Worm (Caenorhabditis elegans) whole organism, late embryonic: ENCODE data around the gene dhs-26.

ENCODE experiments used
- C08G9.2 ChIP-seq: sonication (generic microtip); optimal IDR thresholded peaks from 2 replicates; lab custom pipeline; 2016; ENCODE audit warnings: mild to moderate bottlenecking, missing genetic modification characterization, moderate library complexity, missing compliant biosample characterization
- F13H6.1 ChIP-seq: sonication (generic microtip); optimal IDR thresholded peaks from 2 replicates; lab custom pipeline; 2016; ENCODE audit warnings: missing genetic modification characterization, missing compliant biosample characterization
- K09A11.1 ChIP-seq: sonication (generic microtip); optimal IDR thresholded peaks from 2 replicates; lab custom pipeline; 2017; ENCODE audit warnings: antibody characterized with exemption, mild to moderate bottlenecking, missing genetic modification characterization, missing compliant biosample characterization; ENCODE audit not compliant: insufficient read depth
- T23F11.4 ChIP-seq: fragments of 200-800 bp; sonication (Bioruptor generic); optimal IDR thresholded peaks from 2 replicates; lab custom pipeline; 2018; ENCODE audit warnings: mild to moderate bottlenecking, missing genetic modification characterization, missing compliant biosample characterization
- Y22D7AL.16 ChIP-seq: sonication (generic microtip); optimal IDR thresholded peaks from 2 replicates; lab custom pipeline; 2016; ENCODE audit warnings: missing genetic modification characterization, missing compliant biosample characterization
- ama-1 ChIP-seq: fragments of 150-350 bp; optimal IDR thresholded peaks from 2 replicates; lab custom pipeline; 2014
- ceh-14 ChIP-seq: sonication (generic microtip); optimal IDR thresholded peaks from 2 replicates; lab custom pipeline; 2016; ENCODE audit warnings: missing genotype, missing genetic modification characterization, missing compliant biosample characterization
- ceh-18 ChIP-seq: sonication (generic microtip); optimal IDR thresholded peaks from 2 replicates; lab custom pipeline; 2016; ENCODE audit warnings: missing genetic modification characterization, missing compliant biosample characterization
- ceh-2 ChIP-seq: sonication (generic microtip); optimal IDR thresholded peaks from 2 replicates; lab custom pipeline; 2016; ENCODE audit warnings: missing genotype, missing genetic modification characterization, missing compliant biosample characterization
- ceh-24 ChIP-seq: sonication (generic microtip); optimal IDR thresholded peaks from 2 replicates; lab custom pipeline; 2016; ENCODE audit warnings: mild to moderate bottlenecking, missing genetic modification characterization, missing compliant biosample characterization
- ceh-30 ChIP-seq: fragments of 150-350 bp; optimal IDR thresholded peaks from 2 replicates; lab custom pipeline; 2014; ENCODE audit warnings: missing biosample characterization, missing genetic modification characterization
- ceh-34 ChIP-seq: sonication (generic microtip); optimal IDR thresholded peaks from 2 replicates; lab custom pipeline; 2016; ENCODE audit warnings: mild to moderate bottlenecking, missing genetic modification characterization, missing compliant biosample characterization
- ceh-48 ChIP-seq: sonication (generic microtip); optimal IDR thresholded peaks from 2 replicates; lab custom pipeline; 2016; ENCODE audit warnings: missing genetic modification characterization, inconsistent platforms, missing compliant biosample characterization
- che-1 ChIP-seq: sonication (generic microtip); optimal IDR thresholded peaks from 2 replicates; lab custom pipeline; 2016; ENCODE audit warnings: mild to moderate bottlenecking, missing genetic modification characterization, missing compliant biosample characterization
- dve-1 ChIP-seq: sonication (generic microtip); optimal IDR thresholded peaks from 2 replicates; lab custom pipeline; 2017; ENCODE audit warnings: antibody characterized with exemption, mild to moderate bottlenecking, missing genetic modification characterization, missing compliant biosample characterization
- elt-2 ChIP-seq: sonication (generic microtip); optimal IDR thresholded peaks from 2 replicates; lab custom pipeline; 2016; ENCODE audit warnings: missing genetic modification reagents, missing genetic modification characterization, missing compliant biosample characterization
- ets-4 ChIP-seq: sonication (generic microtip); optimal IDR thresholded peaks from 2 replicates; lab custom pipeline; 2016; ENCODE audit warnings: missing genetic modification characterization, missing compliant biosample characterization
- eyg-1 ChIP-seq: sonication (generic microtip); optimal IDR thresholded peaks from 2 replicates; lab custom pipeline; 2016; ENCODE audit warnings: missing genotype, missing genetic modification characterization, missing compliant biosample characterization
- fax-1 ChIP-seq: sonication (generic microtip); optimal IDR thresholded peaks from 2 replicates; lab custom pipeline; 2016; ENCODE audit warnings: missing genotype, missing genetic modification characterization, missing compliant biosample characterization
- fkh-6 ChIP-seq: sonication (generic microtip); optimal IDR thresholded peaks from 2 replicates; lab custom pipeline; 2016; ENCODE audit warnings: missing genetic modification characterization, missing compliant biosample characterization
- gmeb-2 ChIP-seq: sonication (generic microtip); optimal IDR thresholded peaks from 2 replicates; lab custom pipeline; 2016; ENCODE audit warnings: missing genetic modification characterization, inconsistent platforms, missing compliant biosample characterization
- hlh-13 ChIP-seq: fragments of 200-800 bp; sonication (Bioruptor generic); optimal IDR thresholded peaks from 2 replicates; lab custom pipeline; 2018; ENCODE audit warnings: mild to moderate bottlenecking, missing genetic modification characterization, missing compliant biosample characterization
- hlh-8 ChIP-seq: sonication (generic microtip); optimal IDR thresholded peaks from 2 replicates; lab custom pipeline; 2016; ENCODE audit warnings: missing genotype, missing genetic modification characterization, missing compliant biosample characterization
- madf-2 ChIP-seq: sonication (generic microtip); optimal IDR thresholded peaks from 2 replicates; lab custom pipeline; 2017; ENCODE audit warnings: missing genetic modification characterization, missing compliant biosample characterization
- nhr-11 ChIP-seq: fragments of 150-350 bp; optimal IDR thresholded peaks from 2 replicates; lab custom pipeline; 2014; ENCODE audit warnings: missing biosample characterization, missing genetic modification characterization
- nhr-232 ChIP-seq: sonication (generic microtip); optimal IDR thresholded peaks from 2 replicates; lab custom pipeline; 2016; ENCODE audit warnings: missing genetic modification characterization, missing compliant biosample characterization
- npax-4 ChIP-seq: sonication (generic microtip); optimal IDR thresholded peaks from 2 replicates; lab custom pipeline; 2016; ENCODE audit warnings: missing genetic modification characterization, missing compliant biosample characterization
- odd-2 ChIP-seq: sonication (generic microtip); optimal IDR thresholded peaks from 2 replicates; lab custom pipeline; 2017; ENCODE audit warnings: antibody characterized with exemption, mild to moderate bottlenecking, missing genetic modification characterization, missing compliant biosample characterization
- pat-9 ChIP-seq: fragments of 200-800 bp; sonication (Bioruptor generic); optimal IDR thresholded peaks from 2 replicates; lab custom pipeline; 2018; ENCODE audit warnings: mild to moderate bottlenecking, missing genetic modification characterization, moderate library complexity, missing compliant biosample characterization
- pax-1 ChIP-seq: fragments of 150-350 bp; optimal IDR thresholded peaks from 2 replicates; lab custom pipeline; 2014; ENCODE audit warnings: missing biosample characterization, missing genetic modification characterization
- pha-4 ChIP-seq: fragments of 150-350 bp; optimal IDR thresholded peaks from 2 replicates; lab custom pipeline; 2018; ENCODE audit warnings: missing biosample characterization, missing genetic modification reagents, missing genetic modification characterization
- pqm-1 ChIP-seq: sonication (generic microtip); optimal IDR thresholded peaks from 2 replicates; lab custom pipeline; 2016; ENCODE audit warnings: missing genetic modification characterization, missing compliant biosample characterization
- ref-2 ChIP-seq: sonication (generic microtip); optimal IDR thresholded peaks from 2 replicates; lab custom pipeline; 2016; ENCODE audit warnings: missing genetic modification characterization, missing compliant biosample characterization
- rnt-1 ChIP-seq: sonication (generic microtip); optimal IDR thresholded peaks from 2 replicates; lab custom pipeline; 2016; ENCODE audit warnings: missing genetic modification characterization, missing compliant biosample characterization
- sox-2 ChIP-seq: fragments of 200-800 bp; sonication (Bioruptor generic); IDR thresholded peaks from 2 replicates; pipeline ENCODE4 v1.3.6; 2022; ENCODE audit warnings: missing genetic modification reagents, missing genetic modification characterization, missing compliant biosample characterization
- syd-9 ChIP-seq: sonication (generic microtip); optimal IDR thresholded peaks from 2 replicates; lab custom pipeline; 2016; ENCODE audit warnings: mild to moderate bottlenecking, missing genetic modification characterization, moderate library complexity, missing compliant biosample characterization
- tbx-7 ChIP-seq: sonication (generic microtip); optimal IDR thresholded peaks from 2 replicates; lab custom pipeline; 2016; ENCODE audit warnings: missing genotype, missing genetic modification characterization, missing compliant biosample characterization
- unc-3 ChIP-seq, 2 experiments: fragments of 200-800 bp in 1 of 2; sonication (Bioruptor generic) in 1 of 2; sonication (generic microtip) in 1 of 2; conservative IDR thresholded peaks in 1 of 2; optimal IDR thresholded peaks in 1 of 2; 2 replicates each; pipeline versions ENCODE4 v1.3.6 to Lab custom; 2016 to 2022; ENCODE audit warnings: missing compliant biosample characterization in 2 of 2, missing genetic modification characterization in 2 of 2, missing genetic modification reagents in 1 of 2
- unc-42 ChIP-seq: sonication (generic microtip); optimal IDR thresholded peaks from 2 replicates; lab custom pipeline; 2016; ENCODE audit warnings: missing genotype, missing genetic modification characterization, missing compliant biosample characterization
- unc-55 ChIP-seq: sonication (generic microtip); optimal IDR thresholded peaks from 2 replicates; lab custom pipeline; 2017; ENCODE audit warnings: missing biosample characterization, missing genetic modification reagents, missing genetic modification characterization
- unc-86 ChIP-seq: sonication (generic microtip); optimal IDR thresholded peaks from 2 replicates; lab custom pipeline; 2016; ENCODE audit warnings: missing genetic modification characterization, missing compliant biosample characterization
- zip-5 ChIP-seq: sonication (generic microtip); optimal IDR thresholded peaks from 2 replicates; lab custom pipeline; 2016; ENCODE audit warnings: missing genetic modification characterization, missing compliant biosample characterization
- ztf-16 ChIP-seq: sonication (generic microtip); optimal IDR thresholded peaks from 2 replicates; lab custom pipeline; 2017; ENCODE audit warnings: missing genetic modification characterization, missing compliant biosample characterization

Gene dhs-26

ce11 chrX:3326175-3326574 lies 36.1 kb downstream of the dhs-26 start, which contains the start of gene F11D5.6:
Gene F11D5.6, minus strand, starts transcription at chrX:3326275.
- TF ChIP-seq fax-1 (tag; lab: Kevin White, UChicago) (no peak), ceh-2 (tag; lab: Kevin White, UChicago) (no peak), ztf-16 (tag; lab: Kevin White, UChicago) (no peak), T23F11.4 (GFP tag; lab: Kevin White, UChicago) (no peak), ceh-34 (tag; lab: Kevin White, UChicago) (no peak), F13H6.1 (tag; lab: Kevin White, UChicago) (no peak), K09A11.1 (no peak), unc-55 (GFP tag; lab: Kevin White, UChicago) (no peak), rnt-1 (no peak), ceh-30 (no peak), hlh-8 (tag; lab: Kevin White, UChicago) (no peak), ets-4 (no peak), Y22D7AL.16 (tag; lab: Kevin White, UChicago) (no peak)

- TF ChIP-seq elt-2 (tag; lab: Kevin White, UChicago), result peak; percentile 80
- no peak for TF ChIP-seq unc-86 (tag; lab: Kevin White, UChicago)
These were observed 45.5 kb downstream of the dhs-26 start for ce11 chrX:3316830-3317229.

ce11 chrX:3315891-3316657 lies 46.2 kb downstream of the dhs-26 start:
- TF ChIP-seq ceh-14 (tag; lab: Kevin White, UChicago) (no peak), nhr-232 (tag; lab: Kevin White, UChicago) (no peak), ceh-48 (tag; lab: Kevin White, UChicago) (no peak), hlh-8 (tag; lab: Kevin White, UChicago) (no peak), pax-1 (no peak), syd-9 (tag; lab: Kevin White, UChicago) (no peak), ets-4 (no peak), nhr-11 (no peak), pha-4 (tag; lab: Kevin White, UChicago) (no peak), che-1 (tag; lab: Kevin White, UChicago) (no peak), unc-3 (GFP tag; conservative IDR thresholded peaks at IDR 0.05; lab: Robert Waterston, UW) (no peak), unc-3 (tag; optimal IDR thresholded peaks at IDR 0.05; lab: Kevin White, UChicago) (no peak), zip-5 (tag; lab: Kevin White, UChicago) (no peak), ceh-24 (tag; lab: Kevin White, UChicago) (no peak), C08G9.2 (tag; lab: Kevin White, UChicago) (no peak), ref-2 (no peak), tbx-7 (tag; lab: Kevin White, UChicago) (no peak), eyg-1 (no peak), madf-2 (no peak), ceh-18 (tag; lab: Kevin White, UChicago) (no peak)

- TF ChIP-seq ceh-34 (tag; lab: Kevin White, UChicago) (peak; percentile 27), fax-1 (tag; lab: Kevin White, UChicago) (no peak), unc-42 (tag; lab: Kevin White, UChicago) (peak; percentile 43)
These were observed 47.3 kb downstream of the dhs-26 start, which contains the start of gene ddr-2 for ce11 chrX:3315014-3315413. Gene ddr-2, plus strand, starts transcription at chrX:3315314.

- TF ChIP-seq fkh-6 (tag; lab: Kevin White, UChicago) (no peak), gmeb-2 (tag; lab: Kevin White, UChicago) (no peak), pqm-1 (tag; lab: Kevin White, UChicago) (no peak), npax-4 (tag; lab: Kevin White, UChicago) (no peak), ceh-34 (tag; lab: Kevin White, UChicago) (no peak), pha-4 (tag; lab: Kevin White, UChicago) (no peak), sox-2 (GFP tag; lab: Robert Waterston, UW) (no peak), odd-2 (no peak), F13H6.1 (tag; lab: Kevin White, UChicago) (no peak), syd-9 (tag; lab: Kevin White, UChicago) (no peak), ref-2 (no peak), eyg-1 (no peak), dve-1 (tag; lab: Kevin White, UChicago) (no peak), hlh-13 (GFP tag; lab: Kevin White, UChicago) (no peak), ama-1 (lab: Kevin White, UChicago) (no peak), pat-9 (no peak), Y22D7AL.16 (tag; lab: Kevin White, UChicago) (no peak), unc-55 (GFP tag; lab: Kevin White, UChicago) (no peak), ceh-2 (tag; lab: Kevin White, UChicago) (no peak)
These were observed 48.4 kb downstream of the dhs-26 start for ce11 chrX:3313939-3314338.
